Worm (Caenorhabditis elegans): ENCODE data around the gene lap-2.

The lap-2 gene

DNA sequence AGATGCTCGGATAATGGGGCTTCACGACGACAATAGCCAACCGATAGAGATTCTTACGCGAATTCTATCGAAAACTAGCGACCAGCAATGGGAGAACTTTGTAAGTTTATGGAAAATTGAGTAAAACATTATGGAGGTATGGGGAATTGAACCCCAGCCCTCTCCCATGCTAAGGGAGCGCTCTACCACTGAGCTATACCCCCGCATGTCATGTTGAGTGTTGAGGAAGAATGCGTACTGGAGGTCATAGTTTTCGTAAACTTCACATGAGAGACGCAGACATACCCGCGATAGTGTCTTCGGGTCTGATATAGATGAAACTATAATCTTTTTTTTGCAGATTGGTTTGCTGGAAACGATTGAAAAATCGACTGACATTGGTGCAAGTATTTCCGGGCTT is 40.1 kb upstream of the lap-2 start (continued):
- no peak for TF ChIP-seq egl-27 (tag; optimal IDR thresholded peaks at IDR 0.05)
- TF ChIP-seq nhr-25 (tag; optimal IDR thresholded peaks at IDR 0.05), result peak; percentile 75
- no peak for TF ChIP-seq fkh-10 (GFP tag; optimal IDR thresholded peaks at IDR 0.05)
- TF ChIP-seq nhr-23 (tag; optimal IDR thresholded peaks at IDR 0.05), result peak; percentile 41
- TF ChIP-seq pqm-1 (tag; optimal IDR thresholded peaks at IDR 0.05), result peak; percentile 9
- peak; percentile 43 for TF ChIP-seq tbx-2 (tag; optimal IDR thresholded peaks at IDR 0.05)
- peak; percentile 89 for TF ChIP-seq nhr-43 (tag; optimal IDR thresholded peaks at IDR 0.05; ENCODE audit: poor library complexity, severe bottlenecking)
- no peak for TF ChIP-seq ZK546.5 (tag; optimal IDR thresholded peaks at IDR 0.05)
- TF ChIP-seq egl-5 (tag; optimal IDR thresholded peaks at IDR 0.05), result no peak

DNA sequence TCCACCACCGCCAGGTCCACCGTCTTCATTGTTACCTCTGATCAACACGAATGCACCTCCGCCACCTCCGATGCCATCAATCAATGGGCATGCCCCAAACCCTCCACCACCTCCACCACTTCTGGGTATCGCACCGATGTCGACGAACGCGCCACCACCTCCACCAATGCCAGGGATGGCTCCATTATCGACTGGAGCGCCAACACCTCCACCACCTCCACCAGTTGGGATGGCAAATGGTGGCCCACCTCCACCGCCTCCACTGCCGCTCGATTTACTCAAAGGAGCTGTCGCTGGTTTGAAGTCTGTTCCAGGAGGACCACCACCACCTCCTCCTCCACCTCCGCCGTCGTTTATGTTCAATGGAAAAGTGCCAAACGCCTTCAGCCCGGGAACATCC is 39.1 kb upstream of the lap-2 start:
- no peak for TF ChIP-seq nhr-28 (tag; optimal IDR thresholded peaks at IDR 0.05)
- no peak for TF ChIP-seq ceh-16 (tag; optimal IDR thresholded peaks at IDR 0.05)
- no peak for TF ChIP-seq ceh-82 (tag; optimal IDR thresholded peaks at IDR 0.05)
- TF ChIP-seq ceh-9 (tag; optimal IDR thresholded peaks at IDR 0.05), result no peak
- no peak for TF ChIP-seq egl-5 (tag; optimal IDR thresholded peaks at IDR 0.05)
- TF ChIP-seq zag-1 (tag; optimal IDR thresholded peaks at IDR 0.05), result no peak
- no peak for TF ChIP-seq snpc-4 (tag; optimal IDR thresholded peaks at IDR 0.05)
- TF ChIP-seq unc-39 (tag; optimal IDR thresholded peaks at IDR 0.05), result no peak
- no peak for TF ChIP-seq lin-39 (tag; optimal IDR thresholded peaks at IDR 0.05)
- no peak for TF ChIP-seq mdl-1 (tag; optimal IDR thresholded peaks at IDR 0.05)
- no peak for TF ChIP-seq sea-2 (GFP tag; optimal IDR thresholded peaks at IDR 0.05)
- no peak for TF ChIP-seq nfya-1 (tag; optimal IDR thresholded peaks at IDR 0.05; ENCODE audit: insufficient read depth)
- no peak for TF ChIP-seq elt-1 (tag; optimal IDR thresholded peaks at IDR 0.05)
- no peak for TF ChIP-seq ztf-4 (tag; optimal IDR thresholded peaks at IDR 0.05)
- no peak for TF ChIP-seq mml-1 (tag; optimal IDR thresholded peaks at IDR 0.05)

DNA sequence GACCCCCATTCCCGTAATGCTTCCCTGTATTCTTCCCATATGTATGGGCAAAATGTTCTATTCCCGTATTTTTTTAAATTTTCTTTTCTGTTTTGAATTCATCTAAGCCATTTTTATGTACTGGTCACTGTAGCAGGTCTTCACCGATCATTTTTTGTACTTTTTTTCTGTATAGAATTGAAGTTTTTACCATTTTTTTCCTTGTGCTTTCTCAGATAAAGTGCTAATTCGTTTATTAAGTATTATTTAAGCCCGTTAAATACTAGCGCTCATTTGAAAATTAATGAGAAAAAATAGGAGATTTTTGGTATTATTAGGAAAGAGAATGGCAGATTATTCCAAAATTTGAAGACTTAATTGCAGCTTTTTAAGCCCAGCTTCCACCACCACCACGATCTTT is 36.8 kb upstream of the lap-2 start:
- TF ChIP-seq nhr-43 (tag; optimal IDR thresholded peaks at IDR 0.05; ENCODE audit: poor library complexity, severe bottlenecking), result no peak
- TF ChIP-seq nhr-76 (tag; optimal IDR thresholded peaks at IDR 0.05), result no peak
- TF ChIP-seq skn-1 (tag; optimal IDR thresholded peaks at IDR 0.05), result no peak
- no peak for TF ChIP-seq elt-1 (tag; optimal IDR thresholded peaks at IDR 0.05)
- TF ChIP-seq fos-1 (tag; optimal IDR thresholded peaks at IDR 0.05), result no peak
- TF ChIP-seq ama-1 (optimal IDR thresholded peaks at IDR 0.05), result no peak
- no peak for TF ChIP-seq nhr-67 (tag; optimal IDR thresholded peaks at IDR 0.05)

DNA sequence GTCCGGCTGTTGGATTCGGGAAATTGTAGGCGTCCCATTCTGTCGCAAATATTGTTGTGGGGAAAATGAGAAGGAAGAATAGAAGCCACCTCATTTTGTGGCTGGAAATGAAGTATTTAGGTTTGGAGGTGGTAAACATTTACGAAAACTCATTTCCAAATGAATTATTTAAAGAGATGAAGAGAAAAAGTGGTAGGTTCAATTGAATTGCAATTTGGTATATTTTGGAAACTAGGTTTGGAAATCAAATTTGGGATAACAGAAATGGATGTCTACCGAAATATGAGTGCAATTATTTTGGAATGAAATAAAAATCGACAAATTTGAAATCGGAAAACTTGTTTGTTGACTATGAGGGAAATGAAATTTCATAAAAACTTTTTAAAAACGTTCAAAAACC is 34.7 kb upstream of the lap-2 start, which contains the start of gene F15B9.10:
F15B9.10 (minus strand) TSS at position 101 of the 400 bp plus-strand sequence.
- TF ChIP-seq elt-1 (tag; optimal IDR thresholded peaks at IDR 0.05), result no peak
- no peak for TF ChIP-seq R02D3.7 (tag; optimal IDR thresholded peaks at IDR 0.05)
- TF ChIP-seq ceh-16 (tag; optimal IDR thresholded peaks at IDR 0.05), result no peak
- TF ChIP-seq fos-1 (tag; optimal IDR thresholded peaks at IDR 0.05), result no peak
- TF ChIP-seq ama-1 (optimal IDR thresholded peaks at IDR 0.05), result no peak
- TF ChIP-seq hmg-11 (tag; optimal IDR thresholded peaks at IDR 0.05), result no peak
- TF ChIP-seq tbx-2 (tag; optimal IDR thresholded peaks at IDR 0.05), result no peak
- TF ChIP-seq mml-1 (tag; optimal IDR thresholded peaks at IDR 0.05), result no peak
- no peak for TF ChIP-seq ztf-4 (tag; optimal IDR thresholded peaks at IDR 0.05)
- TF ChIP-seq nhr-11 (tag; optimal IDR thresholded peaks at IDR 0.05), result no peak
- TF ChIP-seq lin-39 (tag; optimal IDR thresholded peaks at IDR 0.05), result no peak
- no peak for TF ChIP-seq nhr-67 (tag; optimal IDR thresholded peaks at IDR 0.05)
- no peak for TF ChIP-seq unc-39 (tag; optimal IDR thresholded peaks at IDR 0.05)

DNA sequence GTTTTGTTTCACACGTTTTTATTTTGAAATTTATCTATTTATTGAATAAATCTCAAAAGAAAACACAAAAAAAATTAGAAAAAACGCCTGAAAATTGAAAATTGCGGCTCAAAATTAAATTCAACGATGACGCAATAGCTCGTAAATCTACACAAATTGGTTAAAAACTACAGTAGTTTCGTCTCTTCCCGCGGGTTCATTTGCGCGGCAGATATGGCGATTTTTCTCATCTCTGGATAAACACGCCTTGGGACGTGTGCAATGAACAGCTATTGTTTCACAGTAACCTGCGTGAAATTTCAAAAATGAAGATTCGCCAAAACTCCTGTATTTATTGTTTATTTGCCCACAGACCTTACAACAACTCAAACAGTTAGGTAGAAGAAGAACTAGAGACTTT is 34.2 kb upstream of the lap-2 start:
- TF ChIP-seq ceh-28 (tag; optimal IDR thresholded peaks at IDR 0.05) (no peak), fos-1 (tag; optimal IDR thresholded peaks at IDR 0.05) (no peak), nhr-43 (tag; optimal IDR thresholded peaks at IDR 0.05; ENCODE audit: poor library complexity, severe bottlenecking) (no peak), elt-2 (tag; optimal IDR thresholded peaks at IDR 0.05) (no peak), ztf-4 (tag; optimal IDR thresholded peaks at IDR 0.05) (no peak), nhr-237 (tag; optimal IDR thresholded peaks at IDR 0.05) (no peak), elt-3 (tag; optimal IDR thresholded peaks at IDR 0.05) (no peak), nhr-12 (tag; optimal IDR thresholded peaks at IDR 0.05) (no peak), sea-2 (GFP tag; optimal IDR thresholded peaks at IDR 0.05) (no peak), pqm-1 (tag; optimal IDR thresholded peaks at IDR 0.05) (no peak), nhr-25 (tag; optimal IDR thresholded peaks at IDR 0.05) (no peak), fkh-10 (GFP tag; optimal IDR thresholded peaks at IDR 0.05) (no peak), unc-39 (tag; optimal IDR thresholded peaks at IDR 0.05) (no peak), skn-1 (tag; optimal IDR thresholded peaks at IDR 0.05) (no peak), mdl-1 (tag; optimal IDR thresholded peaks at IDR 0.05) (no peak), pha-4 (tag; optimal IDR thresholded peaks at IDR 0.05) (no peak), nhr-23 (tag; optimal IDR thresholded peaks at IDR 0.05) (no peak), fkh-2 (tag; optimal IDR thresholded peaks at IDR 0.05) (no peak), zag-1 (tag; optimal IDR thresholded peaks at IDR 0.05) (no peak)

All from whole organism, L3 larva.